Worm (Caenorhabditis elegans): ENCODE results near the gene ZC239.20.

Gene ZC239.20

ce11 chrII:3156749-3157148 is 49.6 kb downstream of the ZC239.20 start, which contains the start of gene sri-33:
sri-33 (minus strand) TSS chrII:3156849.
- TF ChIP-seq snpc-4 (GFP tag; optimal IDR thresholded peaks at IDR 0.05) (no peak), snpc-4 (tag; optimal IDR thresholded peaks at IDR 0.05) (no peak), Y95B8A.8 (GFP tag; IDR thresholded peaks at IDR 0.05) (no peak), F37B4.10 (GFP tag; IDR thresholded peaks at IDR 0.05) (no peak), pbrm-1 (GFP tag; IDR thresholded peaks at IDR 0.05) (no peak), lin-40 (tag; optimal IDR thresholded peaks at IDR 0.05) (no peak), nhr-27 (tag; optimal IDR thresholded peaks at IDR 0.05) (no peak), let-526 (GFP tag; IDR thresholded peaks at IDR 0.05) (no peak), hrde-1 (tag; optimal IDR thresholded peaks at IDR 0.05; ENCODE audit: borderline replicate concordance) (no peak), ekl-4 (GFP tag; IDR thresholded peaks at IDR 0.05) (no peak), hlh-26 (GFP tag; conservative IDR thresholded peaks at IDR 0.05) (no peak)
